Fruit fly (Drosophila melanogaster) whole organism, embryonic: Measurements from ENCODE around the gene Obp93a.

Source experiments
- Atf-2 ChIP-seq: fragments of 200-800 bp; sonication (Bioruptor generic); optimal IDR thresholded peaks from 2 replicates; lab custom pipeline; 2016; ENCODE audit warnings: missing biosample characterization, missing genetic modification characterization
- Bteb2 ChIP-seq: fragments of 200-800 bp; sonication (Bioruptor generic); optimal IDR thresholded peaks from 2 replicates; lab custom pipeline; 2016; ENCODE audit warnings: missing biosample characterization, missing genetic modification characterization
- CG10267 ChIP-seq: fragments of 200-800 bp; sonication (Bioruptor generic); optimal IDR thresholded peaks from 2 replicates; lab custom pipeline; 2018; ENCODE audit warnings: missing biosample characterization, mild to moderate bottlenecking, missing genetic modification characterization, moderate library complexity
- CG10366 ChIP-seq: fragments of 200-800 bp; sonication (Bioruptor generic); IDR thresholded peaks from 2 replicates; pipeline ENCODE4 v1.3.6; 2022; ENCODE audit warnings: missing biosample characterization, missing genetic modification characterization
- CG11504 ChIP-seq: fragments of 200-800 bp; sonication (Bioruptor generic); optimal IDR thresholded peaks from 3 replicates; lab custom pipeline; 2019; ENCODE audit warnings: missing biosample characterization, mild to moderate bottlenecking, missing genetic modification characterization, moderate library complexity
- CG12104 ChIP-seq: fragments of 200-800 bp; sonication (Bioruptor generic); optimal IDR thresholded peaks from 3 replicates; lab custom pipeline; 2016; ENCODE audit warnings: missing biosample characterization, missing genetic modification characterization
- CG12391 ChIP-seq: fragments of 200-800 bp; sonication (Bioruptor generic); optimal IDR thresholded peaks from 3 replicates; lab custom pipeline; 2018; ENCODE audit warnings: missing biosample characterization, mild to moderate bottlenecking, missing genetic modification characterization, moderate library complexity
- CG13123 ChIP-seq: fragments of 200-800 bp; sonication (Bioruptor generic); optimal IDR thresholded peaks from 2 replicates; lab custom pipeline; 2016; ENCODE audit warnings: missing biosample characterization, missing genetic modification characterization
- CG13424 ChIP-seq: fragments of 200-800 bp; sonication (Bioruptor generic); optimal IDR thresholded peaks from 2 replicates; lab custom pipeline; 2019; ENCODE audit warnings: missing biosample characterization, mild to moderate bottlenecking, missing genetic modification characterization, moderate library complexity
- CG13624 ChIP-seq: fragments of 200-800 bp; sonication (Bioruptor generic); optimal IDR thresholded peaks from 2 replicates; lab custom pipeline; 2016; ENCODE audit warnings: missing biosample characterization, missing genetic modification characterization
- CG15479 ChIP-seq: fragments of 200-800 bp; sonication (Bioruptor generic); optimal IDR thresholded peaks from 3 replicates; lab custom pipeline; 2019; ENCODE audit warnings: missing biosample characterization, mild to moderate bottlenecking, missing genetic modification characterization, moderate library complexity
- CG15696 ChIP-seq: fragments of 200-800 bp; sonication (Bioruptor generic); optimal IDR thresholded peaks from 2 replicates; lab custom pipeline; 2019; ENCODE audit warnings: missing biosample characterization, mild to moderate bottlenecking, missing genetic modification characterization, moderate library complexity
- CG17385 ChIP-seq: fragments of 200-800 bp; sonication (Bioruptor generic); optimal IDR thresholded peaks from 3 replicates; lab custom pipeline; 2018; ENCODE audit warnings: missing biosample characterization, mild to moderate bottlenecking, missing genetic modification characterization
- CG17568 ChIP-seq: fragments of 200-800 bp; sonication (Bioruptor generic); optimal IDR thresholded peaks from 2 replicates; lab custom pipeline; 2018; ENCODE audit warnings: missing biosample characterization, mild to moderate bottlenecking, missing genetic modification characterization, moderate library complexity
- CG17802 ChIP-seq: fragments of 200-800 bp; sonication (Bioruptor generic); optimal IDR thresholded peaks from 2 replicates; lab custom pipeline; 2018; ENCODE audit warnings: missing biosample characterization, mild to moderate bottlenecking, missing genetic modification characterization, moderate library complexity
- CG2712 ChIP-seq: fragments of 200-800 bp; optimal IDR thresholded peaks from 3 replicates; lab custom pipeline; 2019; ENCODE audit warnings: missing biosample characterization, mild to moderate bottlenecking, missing genetic modification characterization, moderate library complexity
- CG43689 ChIP-seq: fragments of 200-800 bp; sonication (Bioruptor generic); IDR thresholded peaks from 2 replicates; pipeline ENCODE4 v1.3.6; 2022; ENCODE audit warnings: missing biosample characterization, missing genetic modification characterization
- CG4424 ChIP-seq: fragments of 200-800 bp; sonication (Bioruptor generic); optimal IDR thresholded peaks from 3 replicates; lab custom pipeline; 2016; ENCODE audit warnings: missing biosample characterization, missing genetic modification characterization
- CG4820 ChIP-seq: fragments of 200-800 bp; sonication (Bioruptor generic); optimal IDR thresholded peaks from 3 replicates; lab custom pipeline; 2016; ENCODE audit warnings: missing biosample characterization, missing genetic modification characterization
- CG7987 ChIP-seq: fragments of 200-800 bp; sonication (Bioruptor generic); optimal IDR thresholded peaks from 2 replicates; lab custom pipeline; 2018; ENCODE audit warnings: missing biosample characterization, mild to moderate bottlenecking, missing genetic modification characterization, moderate library complexity
- CG9437 ChIP-seq: fragments of 200-800 bp; sonication (Bioruptor generic); optimal IDR thresholded peaks from 2 replicates; lab custom pipeline; 2018; ENCODE audit warnings: missing biosample characterization, mild to moderate bottlenecking, missing genetic modification characterization
- CG9817 ChIP-seq: fragments of 200-800 bp; sonication (Bioruptor generic); optimal IDR thresholded peaks from 2 replicates; lab custom pipeline; 2018; ENCODE audit warnings: missing biosample characterization, mild to moderate bottlenecking, missing genetic modification characterization, moderate library complexity
- Dfd ChIP-seq, 2 experiments: fragments of >200 bp; optimal IDR thresholded peaks; 2 replicates each; lab custom pipeline; 2017; ENCODE audit warnings: missing biosample characterization in 2 of 2, missing genetic modification characterization in 2 of 2
- Dref ChIP-seq: fragments of 200-800 bp; sonication (Bioruptor generic); IDR thresholded peaks from 2 replicates; pipeline ENCODE4 v1.3.6; 2022; ENCODE audit warnings: missing biosample characterization, missing genetic modification characterization
- E2f2 ChIP-seq: fragments of 200-800 bp; sonication (Bioruptor generic); IDR thresholded peaks from 2 replicates; pipeline ENCODE4 v1.3.6; 2022; ENCODE audit warnings: missing biosample characterization, missing genetic modification characterization
- ERR ChIP-seq: fragments of 200-800 bp; sonication (Bioruptor generic); optimal IDR thresholded peaks from 2 replicates; lab custom pipeline; 2016; ENCODE audit warnings: missing biosample characterization, missing genetic modification characterization
- Fer1 ChIP-seq: fragments of 200-800 bp; sonication (Bioruptor generic); optimal IDR thresholded peaks from 2 replicates; lab custom pipeline; 2017; ENCODE audit warnings: missing biosample characterization, mild to moderate bottlenecking, missing genetic modification characterization
- HLHmδ ChIP-seq: fragments of 200-800 bp; sonication (Bioruptor generic); optimal IDR thresholded peaks from 2 replicates; lab custom pipeline; 2018; ENCODE audit warnings: missing biosample characterization, mild to moderate bottlenecking, missing genetic modification characterization, moderate library complexity
- Hmr ChIP-seq: fragments of 200-800 bp; sonication (Bioruptor generic); optimal IDR thresholded peaks from 3 replicates; lab custom pipeline; 2017; ENCODE audit warnings: mild to moderate bottlenecking, missing biosample characterization, missing genetic modification reagents, missing genetic modification characterization
- Hmx ChIP-seq: fragments of 200-800 bp; sonication (Bioruptor generic); optimal IDR thresholded peaks from 2 replicates; lab custom pipeline; 2016; ENCODE audit warnings: missing biosample characterization, missing genetic modification characterization
- Hr3 ChIP-seq: fragments of 200-800 bp; sonication (Bioruptor generic); optimal IDR thresholded peaks from 3 replicates; lab custom pipeline; 2016; ENCODE audit warnings: missing biosample characterization, missing genetic modification characterization
- Hr39 ChIP-seq: fragments of >200 bp; optimal IDR thresholded peaks from 2 replicates; lab custom pipeline; 2017
- Hsf ChIP-seq: fragments of 200-800 bp; sonication (Bioruptor generic); optimal IDR thresholded peaks from 3 replicates; lab custom pipeline; 2016; ENCODE audit warnings: missing biosample characterization, missing genetic modification characterization
- Kr ChIP-seq: fragments of 200-800 bp; sonication (Bioruptor generic); optimal IDR thresholded peaks from 2 replicates; lab custom pipeline; 2017; ENCODE audit warnings: missing biosample characterization, mild to moderate bottlenecking, missing genetic modification characterization
- Mad ChIP-seq: fragments of 200-800 bp; sonication (Bioruptor generic); optimal IDR thresholded peaks from 2 replicates; lab custom pipeline; 2016; ENCODE audit warnings: missing biosample characterization, missing genetic modification characterization
- ase ChIP-seq: fragments of 200-800 bp; sonication (Bioruptor generic); IDR thresholded peaks from 3 replicates; pipeline ENCODE4 v1.3.6; 2022; ENCODE audit warnings: missing biosample characterization, missing genetic modification characterization
- az2 ChIP-seq: fragments of 200-800 bp; sonication (Bioruptor generic); optimal IDR thresholded peaks from 3 replicates; lab custom pipeline; 2016; ENCODE audit warnings: missing biosample characterization, missing genetic modification characterization
- bab2 ChIP-seq: fragments of 200-800 bp; sonication (Bioruptor generic); optimal IDR thresholded peaks from 2 replicates; lab custom pipeline; 2016; ENCODE audit warnings: missing biosample characterization, missing genetic modification characterization
- dm ChIP-seq: fragments of 200-800 bp; sonication (Bioruptor generic); optimal IDR thresholded peaks from 3 replicates; lab custom pipeline; 2016; ENCODE audit warnings: missing biosample characterization, missing genetic modification characterization
- exex ChIP-seq: fragments of 200-800 bp; sonication (Bioruptor generic); optimal IDR thresholded peaks from 4 replicates; lab custom pipeline; 2018; ENCODE audit warnings: missing biosample characterization, mild to moderate bottlenecking, missing genetic modification characterization, moderate library complexity
- ham ChIP-seq: fragments of 200-800 bp; sonication (Bioruptor generic); IDR thresholded peaks from 2 replicates; pipeline ENCODE4 v1.3.6; 2022; ENCODE audit warnings: missing biosample characterization, missing genetic modification characterization
- inv ChIP-seq: fragments of 200-800 bp; sonication (Bioruptor generic); IDR thresholded peaks from 2 replicates; pipeline ENCODE4 v1.3.6; 2022; ENCODE audit warnings: missing biosample characterization, missing genetic modification characterization; ENCODE audit not compliant: partially characterized antibody
- jumu ChIP-seq: fragments of 200-800 bp; sonication (Bioruptor generic); optimal IDR thresholded peaks from 3 replicates; lab custom pipeline; 2016; ENCODE audit warnings: missing biosample characterization, missing genetic modification characterization
- kah ChIP-seq: fragments of 200-800 bp; sonication (Bioruptor generic); optimal IDR thresholded peaks from 2 replicates; lab custom pipeline; 2018; ENCODE audit warnings: missing biosample characterization, mild to moderate bottlenecking, missing genetic modification characterization
- mirr ChIP-seq: fragments of 200-800 bp; sonication (Bioruptor generic); optimal IDR thresholded peaks from 3 replicates; lab custom pipeline; 2018; ENCODE audit warnings: missing biosample characterization, mild to moderate bottlenecking, missing genetic modification characterization
- odd ChIP-seq: fragments of 200-800 bp; sonication (Bioruptor generic); optimal IDR thresholded peaks from 2 replicates; lab custom pipeline; 2017; ENCODE audit warnings: missing biosample characterization, mild to moderate bottlenecking, missing genetic modification characterization
- otp ChIP-seq: fragments of 200-800 bp; sonication (Bioruptor generic); IDR thresholded peaks from 3 replicates; pipeline ENCODE4, ENCODE4 v1.3.6; 2022; ENCODE audit warnings: missing biosample characterization, missing genetic modification characterization
- sc ChIP-seq, 3 experiments: fragments of >200 bp in 2 of 3; fragments of 200-800 bp in 1 of 3; sonication (Bioruptor generic) in 1 of 3; optimal IDR thresholded peaks; 2 replicates in 2 of 3; 3 replicates in 1 of 3; lab custom pipeline; 2017; ENCODE audit warnings: mild to moderate bottlenecking in 1 of 3, missing biosample characterization in 1 of 3, missing genetic modification characterization in 1 of 3, missing genetic modification reagents in 1 of 3
- sens ChIP-seq: fragments of 200-800 bp; sonication (Bioruptor generic); peaks from one replicate; lab custom pipeline; 2016; ENCODE audit warnings: missing biosample characterization, missing genetic modification characterization
- sisA ChIP-seq: fragments of 200-800 bp; sonication (Bioruptor generic); IDR thresholded peaks from 2 replicates; pipeline ENCODE4 v1.3.6; 2022; ENCODE audit warnings: missing biosample characterization, missing genetic modification characterization
- stc ChIP-seq: fragments of 200-800 bp; sonication (Bioruptor generic); IDR thresholded peaks from 2 replicates; pipeline ENCODE4 v1.3.6; 2022; ENCODE audit warnings: missing biosample characterization, missing genetic modification characterization

Gene Obp93a

DNA sequence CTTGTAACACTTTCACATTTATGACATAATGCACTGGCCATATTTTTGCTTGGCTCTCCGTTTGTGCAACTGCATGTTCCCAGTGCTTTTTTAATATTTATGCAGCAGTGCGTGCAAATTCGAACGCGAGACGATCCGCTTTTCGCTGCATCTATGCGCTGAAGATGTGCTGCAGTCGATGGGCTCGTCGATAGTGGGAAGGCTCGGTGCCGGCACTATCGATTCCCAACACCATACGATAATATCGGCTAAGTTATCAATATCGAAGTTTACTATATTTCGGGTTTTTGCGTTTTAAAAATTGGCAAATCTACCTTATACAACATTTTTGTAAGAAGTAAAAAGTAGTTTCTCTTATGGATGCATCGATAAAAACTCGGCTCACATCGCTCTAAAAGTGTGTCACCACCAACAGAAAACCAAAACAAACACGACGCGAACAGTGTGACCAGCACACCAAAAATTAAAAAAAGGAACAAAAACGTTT, 31.8 kb downstream of the Obp93a start, which contains the start of gene RhoGAP93B (continued):
- TF ChIP-seq Dfd (GFP tag; optimal IDR thresholded peaks at IDR 0.05; lab: Kevin White, UChicago), result no peak
- peak; percentile 60 for TF ChIP-seq Bteb2 (GFP tag; lab: Kevin White, UChicago)
- TF ChIP-seq az2, result peak; percentile 50
- TF ChIP-seq CG2712 (tag; lab: Kevin White, UChicago), result peak; percentile 87
- TF ChIP-seq Hmx, result no peak
- TF ChIP-seq sc (optimal IDR thresholded peaks at IDR 0.05; lab: Kevin White, UChicago), result no peak
- TF ChIP-seq sc (GFP tag; optimal IDR thresholded peaks at IDR 0.05; lab: Kevin White, UChicago), result peak; percentile 28
- TF ChIP-seq Hmr (GFP tag; lab: Kevin White, UChicago), result peak; percentile 79
- peak; percentile 76 for TF ChIP-seq Hsf (GFP tag; lab: Kevin White, UChicago)
- peak; percentile 59 for TF ChIP-seq CG15479
- TF ChIP-seq CG17568 (GFP tag; lab: Kevin White, UChicago), result no peak
- TF ChIP-seq CG13123 (GFP tag; lab: Kevin White, UChicago), result peak; percentile 58
- peak; percentile 87 for TF ChIP-seq stc
- TF ChIP-seq CG10366 (GFP tag; lab: Robert Waterston, UW), result peak; percentile 84
- TF ChIP-seq dm (GFP tag; lab: Kevin White, UChicago), result peak; percentile 90
- peak; percentile 85 for TF ChIP-seq CG13424
- peak; percentile 92 for TF ChIP-seq jumu
- peak; percentile 88 for TF ChIP-seq Dref (GFP tag; lab: Robert Waterston, UW)
- TF ChIP-seq CG15696 (tag; lab: Kevin White, UChicago), result peak; percentile 90
- peak; percentile 12 for TF ChIP-seq kah (GFP tag; lab: Kevin White, UChicago)
- TF ChIP-seq CG4820 (GFP tag; lab: Kevin White, UChicago), result peak; percentile 56
- peak; percentile 68 for TF ChIP-seq CG7987 (GFP tag; lab: Kevin White, UChicago)
- TF ChIP-seq sisA (GFP tag; lab: Robert Waterston, UW), result peak; percentile 96
- TF ChIP-seq CG13624 (GFP tag; lab: Kevin White, UChicago), result peak; percentile 93
- peak; percentile 84 for TF ChIP-seq E2f2 (GFP tag; lab: Robert Waterston, UW)
- TF ChIP-seq sens (GFP tag; lab: Kevin White, UChicago), result peak; percentile 98
- TF ChIP-seq CG17385, result peak; percentile 7
- peak; percentile 69 for TF ChIP-seq CG12104 (GFP tag; lab: Kevin White, UChicago)
- peak; percentile 85 for TF ChIP-seq CG10267 (tag; lab: Kevin White, UChicago)
- TF ChIP-seq CG9817 (tag; lab: Kevin White, UChicago), result peak; percentile 77
- TF ChIP-seq Kr (GFP tag; lab: Kevin White, UChicago), result no peak
- peak; percentile 81 for TF ChIP-seq CG11504 (tag; lab: Kevin White, UChicago)
- TF ChIP-seq Hr39 (lab: Kevin White, UChicago), result no peak
- peak; percentile 85 for TF ChIP-seq Mad (GFP tag; lab: Kevin White, UChicago)
- TF ChIP-seq CG9437 (GFP tag; lab: Kevin White, UChicago), result peak; percentile 37
- peak; percentile 9 for TF ChIP-seq odd (GFP tag; lab: Kevin White, UChicago)
- peak; percentile 89 for TF ChIP-seq Hr3 (GFP tag; lab: Kevin White, UChicago)
- TF ChIP-seq Atf-2 (GFP tag; lab: Kevin White, UChicago), result peak; percentile 72
- peak; percentile 78 for TF ChIP-seq CG4424 (GFP tag; lab: Kevin White, UChicago)
- peak; percentile 80 for TF ChIP-seq ERR (GFP tag; lab: Kevin White, UChicago)
- TF ChIP-seq bab2 (GFP tag; lab: Kevin White, UChicago), result peak; percentile 94
- peak; percentile 62 for TF ChIP-seq mirr (GFP tag; lab: Kevin White, UChicago)
- TF ChIP-seq CG17802 (tag; lab: Kevin White, UChicago), result peak; percentile 49
- peak; percentile 100 for TF ChIP-seq inv
- TF ChIP-seq HLHmδ (GFP tag; lab: Kevin White, UChicago), result peak; percentile 57
- peak; percentile 88 for TF ChIP-seq Fer1 (GFP tag; lab: Kevin White, UChicago)
- peak; percentile 90 for TF ChIP-seq ase (GFP tag; lab: Robert Waterston, UW)
- TF ChIP-seq ham (GFP tag; lab: Robert Waterston, UW), result no peak
- TF ChIP-seq CG12391 (tag; lab: Kevin White, UChicago), result peak; percentile 93
- no peak for TF ChIP-seq CG43689 (GFP tag; lab: Robert Waterston, UW)
- peak; percentile 90 for TF ChIP-seq otp (GFP tag; lab: Robert Waterston, UW)
- peak; percentile 53 for TF ChIP-seq exex
